Worm (Caenorhabditis elegans): Measurements from ENCODE around the gene F31D5.1.

The F31D5.1 gene

DNA sequence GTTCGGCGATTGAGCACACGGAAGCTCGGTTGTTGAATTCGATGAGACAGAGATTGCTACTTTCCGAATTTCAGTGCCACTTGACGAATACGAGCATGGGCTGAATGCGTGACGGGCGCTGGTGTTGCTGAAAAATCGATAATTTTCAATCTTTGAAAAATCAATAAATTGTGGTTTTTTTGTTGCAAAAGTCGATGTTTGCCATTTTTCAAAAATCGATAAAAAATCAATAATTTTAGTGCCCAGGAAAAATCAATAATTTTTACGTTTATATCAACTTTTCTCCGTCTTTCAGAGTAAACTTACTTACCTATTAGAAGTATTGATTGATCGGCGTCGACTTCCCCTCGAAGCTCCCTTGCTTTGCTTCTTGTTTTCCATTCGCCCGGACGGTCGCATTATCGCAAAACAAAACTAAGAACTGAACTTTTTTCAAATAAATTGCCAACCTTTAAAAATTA is 37.4 kb downstream of the F31D5.1 start, which contains the start of gene C16A11.7:
Gene C16A11.7 (minus strand): TSS at position 411 of the 461 bp plus-strand sequence.
- TF ChIP-seq ceh-8 (GFP tag; optimal IDR thresholded peaks at IDR 0.05) = no peak
- TF ChIP-seq ces-1 (GFP tag; optimal IDR thresholded peaks at IDR 0.05) = no peak
- no peak for TF ChIP-seq vab-15 (tag; optimal IDR thresholded peaks at IDR 0.05)
- TF ChIP-seq fos-1 (tag; optimal IDR thresholded peaks at IDR 0.05) = no peak
- no peak for TF ChIP-seq ama-1 (optimal IDR thresholded peaks at IDR 0.05)
- TF ChIP-seq C04F5.9 (tag; optimal IDR thresholded peaks at IDR 0.05) = no peak
- no peak for TF ChIP-seq lin-15B (tag; optimal IDR thresholded peaks at IDR 0.05)
- no peak for TF ChIP-seq dsc-1 (tag; optimal IDR thresholded peaks at IDR 0.05)
- TF ChIP-seq irx-1 (tag; optimal IDR thresholded peaks at IDR 0.05) = no peak
- no peak for TF ChIP-seq snpc-4 (tag; optimal IDR thresholded peaks at IDR 0.05)
- no peak for TF ChIP-seq nhr-47 (tag; optimal IDR thresholded peaks at IDR 0.05)
- no peak for TF ChIP-seq fkh-8 (tag; optimal IDR thresholded peaks at IDR 0.05)
- TF ChIP-seq lsy-2 (tag; optimal IDR thresholded peaks at IDR 0.05) = no peak

DNA sequence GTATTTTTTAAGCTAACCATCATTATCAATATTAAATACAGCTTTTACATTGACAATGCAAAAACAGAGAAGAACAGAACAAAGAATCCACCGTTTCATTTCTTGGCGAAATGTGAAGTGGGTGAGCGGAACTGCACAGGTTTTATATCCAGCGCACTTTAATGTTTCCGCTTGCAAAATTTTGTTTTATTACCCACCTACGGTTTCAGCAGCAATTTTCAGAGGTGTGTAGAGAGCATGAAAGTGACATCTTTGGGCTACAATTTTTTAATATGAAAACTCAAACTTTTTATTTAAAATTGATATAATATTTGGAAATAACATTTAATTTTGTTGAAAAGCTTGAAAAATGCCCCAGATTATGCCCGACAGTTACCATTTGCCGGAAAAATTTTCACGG is 39.5 kb downstream of the F31D5.1 start, which contains the start of gene clec-135:
Gene clec-135 (minus strand): TSS at position 101 of the 400 bp plus-strand sequence.
- TF ChIP-seq lin-13 (GFP tag; optimal IDR thresholded peaks at IDR 0.05) = no peak
- no peak for TF ChIP-seq ceh-63 (GFP tag; optimal IDR thresholded peaks at IDR 0.05)
- no peak for TF ChIP-seq vab-15 (tag; optimal IDR thresholded peaks at IDR 0.05)
- TF ChIP-seq pax-3 (tag; optimal IDR thresholded peaks at IDR 0.05) = no peak
- TF ChIP-seq aly-2 (tag; optimal IDR thresholded peaks at IDR 0.05) = no peak
- no peak for TF ChIP-seq mep-1 (tag; optimal IDR thresholded peaks at IDR 0.05)
- no peak for TF ChIP-seq mdl-1 (tag; optimal IDR thresholded peaks at IDR 0.05)
- TF ChIP-seq ztf-11 (tag; optimal IDR thresholded peaks at IDR 0.05) = no peak
- TF ChIP-seq ama-1 (optimal IDR thresholded peaks at IDR 0.05) = no peak
- no peak for TF ChIP-seq unc-86 (tag; optimal IDR thresholded peaks at IDR 0.05)

DNA sequence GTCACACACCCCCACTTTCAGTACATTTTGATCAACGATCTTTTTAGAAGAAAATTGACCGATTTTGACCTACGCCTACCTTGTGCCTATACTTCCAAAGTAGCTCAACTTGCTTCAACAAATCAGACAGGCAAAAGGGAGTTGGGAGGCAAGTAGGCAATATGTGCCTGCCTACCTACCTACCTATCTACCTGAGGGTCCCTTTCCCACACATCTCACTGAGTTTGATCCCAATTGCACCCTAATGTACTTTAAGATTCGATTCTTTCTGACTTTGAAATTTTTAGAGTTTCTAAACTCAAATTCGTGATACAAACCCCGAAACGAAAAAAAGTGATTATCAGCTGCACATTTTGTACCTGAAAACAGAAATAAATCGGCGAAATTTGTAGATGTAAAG is 48.5 kb downstream of the F31D5.1 start:
- TF ChIP-seq nhr-237 (tag; optimal IDR thresholded peaks at IDR 0.05) (no peak), mef-2 (tag; optimal IDR thresholded peaks at IDR 0.05) (no peak), pag-3 (tag; optimal IDR thresholded peaks at IDR 0.05; ENCODE audit: borderline replicate concordance, insufficient read depth) (no peak), xbp-1 (tag; optimal IDR thresholded peaks at IDR 0.05) (no peak)

Measured in whole organism, L1 larva.